Worm (Caenorhabditis elegans): Measurements from ENCODE around the gene C50C3.19.

C50C3.19 gene

ce11 chrIII:8190505-8190904, at the start of gene C50C3.19:
Gene C50C3.19, plus strand, starts transcription at chrIII:8190805.
- no peak for TF ChIP-seq attf-5 (GFP tag; optimal IDR thresholded peaks at IDR 0.05)
- TF ChIP-seq ceh-27 (GFP tag; optimal IDR thresholded peaks at IDR 0.05) = no peak
- no peak for TF ChIP-seq Y95B8A.8 (GFP tag; IDR thresholded peaks at IDR 0.05)
- TF ChIP-seq let-607 (tag; optimal IDR thresholded peaks at IDR 0.05) = no peak
- TF ChIP-seq sea-2 (GFP tag; IDR thresholded peaks at IDR 0.05) = no peak
- no peak for TF ChIP-seq K11D2.4 (GFP tag; IDR thresholded peaks at IDR 0.05)
- TF ChIP-seq C06A6.2 (GFP tag; conservative IDR thresholded peaks at IDR 0.05) = no peak
- no peak for TF ChIP-seq ztf-3 (GFP tag; optimal IDR thresholded peaks at IDR 0.05)
- TF ChIP-seq ztf-22 (GFP tag; optimal IDR thresholded peaks at IDR 0.05) = no peak
- TF ChIP-seq dpff-1 (tag; optimal IDR thresholded peaks at IDR 0.05) = no peak
- no peak for TF ChIP-seq efl-1 (GFP tag; optimal IDR thresholded peaks at IDR 0.05)
- TF ChIP-seq ztf-6 (GFP tag; IDR thresholded peaks at IDR 0.05) = no peak
- TF ChIP-seq F23B12.7 (tag; optimal IDR thresholded peaks at IDR 0.05; ENCODE audit: insufficient read depth) = no peak

ce11 chrIII:8142217-8142616, 48.4 kb upstream of the C50C3.19 start:
- TF ChIP-seq madf-3 (GFP tag; IDR thresholded peaks at IDR 0.05) = no peak
- no peak for TF ChIP-seq lin-54 (GFP tag; optimal IDR thresholded peaks at IDR 0.05)
- no peak for TF ChIP-seq bed-1 (GFP tag; IDR thresholded peaks at IDR 0.05)
- no peak for TF ChIP-seq mcd-1 (GFP tag; IDR thresholded peaks at IDR 0.05)
- TF ChIP-seq egl-18 (GFP tag; IDR thresholded peaks at IDR 0.05) = no peak
- TF ChIP-seq die-1 (tag; optimal IDR thresholded peaks at IDR 0.05) = no peak
- TF ChIP-seq somi-1 (GFP tag; optimal IDR thresholded peaks at IDR 0.05) = no peak
- no peak for TF ChIP-seq mes-4 (tag; optimal IDR thresholded peaks at IDR 0.05)
- no peak for TF ChIP-seq F39B2.1 (GFP tag; IDR thresholded peaks at IDR 0.05)
- no peak for TF ChIP-seq Y53G8AR.9 (GFP tag; conservative IDR thresholded peaks at IDR 0.05)
- TF ChIP-seq sptf-2 (GFP tag; optimal IDR thresholded peaks at IDR 0.05) = no peak
- TF ChIP-seq nhr-179 (tag; optimal IDR thresholded peaks at IDR 0.05) = no peak
- TF ChIP-seq rcor-1 (GFP tag; IDR thresholded peaks at IDR 0.05) = no peak
- TF ChIP-seq snpc-1.3 (tag; optimal IDR thresholded peaks at IDR 0.05; ENCODE audit: insufficient read depth) = no peak

- TF ChIP-seq nfya-2 (GFP tag; IDR thresholded peaks at IDR 0.05) (no peak), lin-40 (tag; optimal IDR thresholded peaks at IDR 0.05) (peak; percentile 27), tbx-9 (tag; optimal IDR thresholded peaks at IDR 0.05; ENCODE audit: borderline replicate concordance) (no peak), attf-3 (GFP tag; conservative IDR thresholded peaks at IDR 0.05) (peak; percentile 49), ceh-100 (GFP tag; IDR thresholded peaks at IDR 0.05) (peak; percentile 58; the same call in 1 of the 2 replicates), tlf-1 (GFP tag; optimal IDR thresholded peaks at IDR 0.05) (no peak), F10E7.11 (tag; optimal IDR thresholded peaks at IDR 0.05) (no peak), sdz-38 (tag; optimal IDR thresholded peaks at IDR 0.05) (no peak), lsy-27 (tag; optimal IDR thresholded peaks at IDR 0.05; ENCODE audit: borderline replicate concordance, insufficient read depth) (no peak), egrh-3 (GFP tag; IDR thresholded peaks at IDR 0.05) (no peak), him-1 (tag; optimal IDR thresholded peaks at IDR 0.05) (peak; percentile 29), K12H6.12 (tag; optimal IDR thresholded peaks at IDR 0.05) (peak; percentile 35), snpc-1.1 (tag; optimal IDR thresholded peaks at IDR 0.05; ENCODE audit: insufficient read depth) (no peak), snpc-3.4 (tag; optimal IDR thresholded peaks at IDR 0.05) (no peak), mxl-1 (tag; optimal IDR thresholded peaks at IDR 0.05) (no peak), ztf-3 (GFP tag; optimal IDR thresholded peaks at IDR 0.05) (no peak), hmg-20 (GFP tag; IDR thresholded peaks at IDR 0.05) (no peak), rpc-1 (optimal IDR thresholded peaks at IDR 0.05) (no peak), rpc-1 (tag; optimal IDR thresholded peaks at IDR 0.05) (no peak), nfya-1 (tag; optimal IDR thresholded peaks at IDR 0.05; ENCODE audit: borderline replicate concordance, insufficient read depth) (no peak), Y95B8A.8 (GFP tag; IDR thresholded peaks at IDR 0.05) (no peak), ceh-40 (GFP tag; IDR thresholded peaks at IDR 0.05) (no peak)
Observed at ce11 chrIII:8144574-8145065, 46.0 kb upstream of the C50C3.19 start, which contains the start of the genes C14B9.8 and mrpl-18. Gene C14B9.8, minus strand, starts transcription at chrIII:8144629. Gene mrpl-18, plus strand, starts transcription at chrIII:8145015.

All from whole organism, young adult.